Worm (Caenorhabditis elegans): ENCODE measurements around the gene mdf-2.

The mdf-2 gene

ce11 chrIV:2656400-2657139, 15.6 kb upstream of the mdf-2 start:
- TF ChIP-seq unc-62 (GFP tag; optimal IDR thresholded peaks at IDR 0.05) = no peak

- TF ChIP-seq unc-62 (GFP tag; optimal IDR thresholded peaks at IDR 0.05) = no peak
Observed at ce11 chrIV:2654965-2655364, 14.0 kb upstream of the mdf-2 start.

DNA sequence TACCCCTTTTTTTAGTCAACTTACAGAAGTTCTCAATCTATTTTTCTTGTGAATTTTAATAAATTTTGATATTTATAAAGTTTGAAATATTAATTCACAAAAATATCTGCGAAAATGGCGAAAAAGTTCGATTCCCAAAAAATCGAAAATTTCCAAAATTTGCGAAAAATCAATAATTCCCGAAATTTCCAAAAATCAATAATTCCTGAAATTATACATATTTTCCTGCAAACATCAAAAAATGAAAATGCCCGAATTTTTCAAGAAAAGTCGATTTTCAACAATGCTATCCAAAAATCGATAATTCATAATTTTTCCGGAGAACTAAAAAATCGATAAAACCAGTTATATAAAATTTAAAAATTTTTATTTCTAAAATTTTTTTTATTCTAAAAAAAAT, 9.1 kb upstream of the mdf-2 start:
- TF ChIP-seq unc-62 (GFP tag; optimal IDR thresholded peaks at IDR 0.05) = no peak

DNA sequence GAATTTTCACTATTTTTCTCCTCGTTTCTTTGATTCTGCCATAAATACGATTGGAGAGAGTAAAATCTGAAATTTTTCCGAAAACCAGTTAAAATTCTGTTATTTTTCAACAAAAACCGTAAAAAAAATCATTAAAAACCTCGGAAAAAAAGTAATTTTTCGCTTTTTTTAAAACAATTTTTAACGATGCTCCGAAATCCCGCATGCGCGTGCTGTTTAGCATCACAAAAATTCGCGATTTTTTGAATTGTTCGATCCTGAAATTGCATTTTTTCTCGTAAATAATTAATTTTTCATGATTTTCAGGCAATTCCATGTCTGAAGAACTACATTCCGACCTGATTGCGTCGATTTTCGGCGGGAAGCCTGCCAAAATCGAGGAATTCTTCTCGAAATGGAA, 1.7 kb upstream of the mdf-2 start, which contains the start of gene ric-8:
Gene ric-8, plus strand, starts transcription at position 301 of the 400 bp plus-strand sequence.
- no peak for TF ChIP-seq unc-62 (GFP tag; optimal IDR thresholded peaks at IDR 0.05)

DNA sequence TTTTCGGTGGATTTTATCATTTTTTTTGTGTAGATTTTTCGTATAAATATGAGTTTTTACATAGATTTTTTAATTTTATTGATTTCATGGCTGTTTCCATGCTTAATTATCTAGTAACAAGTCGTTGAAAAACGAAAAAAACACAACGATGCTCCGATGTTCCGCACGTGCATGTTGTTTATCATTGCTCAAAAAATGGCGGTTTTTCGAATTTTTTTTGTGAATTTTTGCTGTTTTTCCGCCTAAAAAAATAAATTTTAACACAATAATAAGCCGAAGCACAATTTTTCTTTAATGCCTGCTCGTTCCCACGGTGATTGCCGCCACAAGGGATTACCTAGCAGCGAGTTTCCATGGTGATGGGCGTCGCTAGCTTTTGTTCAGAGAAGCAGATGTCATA, 1.1 kb upstream of the mdf-2 start:
- TF ChIP-seq unc-62 (GFP tag; optimal IDR thresholded peaks at IDR 0.05) = no peak

- no peak for TF ChIP-seq unc-62 (GFP tag; optimal IDR thresholded peaks at IDR 0.05)
Observed at ce11 chrIV:2639666-2640273, 1.2 kb downstream of the mdf-2 start.

DNA sequence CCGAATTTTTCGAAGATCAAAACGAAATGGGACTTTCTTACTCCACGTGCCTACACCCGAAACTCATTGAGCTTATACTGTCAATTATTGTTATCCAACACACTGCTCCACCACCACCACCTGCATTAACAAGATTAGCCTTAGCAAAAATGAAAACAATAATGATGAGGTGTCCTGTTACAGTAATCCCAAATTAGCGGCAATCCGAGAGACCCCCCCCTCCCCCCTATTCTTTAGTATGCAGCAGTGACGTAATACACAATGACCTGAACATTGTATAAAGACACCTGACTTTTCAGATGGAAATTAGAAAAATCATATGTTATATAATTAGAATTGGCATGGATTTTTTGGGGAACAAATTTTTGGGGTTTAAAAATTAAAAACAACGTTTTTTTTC, 5.9 kb downstream of the mdf-2 start:
- no peak for TF ChIP-seq unc-62 (GFP tag; optimal IDR thresholded peaks at IDR 0.05)

ce11 chrIV:2630145-2630544, 10.8 kb downstream of the mdf-2 start:
- no peak for TF ChIP-seq unc-62 (GFP tag; optimal IDR thresholded peaks at IDR 0.05)

ce11 chrIV:2628171-2628570, 12.8 kb downstream of the mdf-2 start, which contains the start of gene ngn-1:
TSS of gene ngn-1 (minus strand) at chrIV:2628271.
- no peak for TF ChIP-seq unc-62 (GFP tag; optimal IDR thresholded peaks at IDR 0.05)

DNA sequence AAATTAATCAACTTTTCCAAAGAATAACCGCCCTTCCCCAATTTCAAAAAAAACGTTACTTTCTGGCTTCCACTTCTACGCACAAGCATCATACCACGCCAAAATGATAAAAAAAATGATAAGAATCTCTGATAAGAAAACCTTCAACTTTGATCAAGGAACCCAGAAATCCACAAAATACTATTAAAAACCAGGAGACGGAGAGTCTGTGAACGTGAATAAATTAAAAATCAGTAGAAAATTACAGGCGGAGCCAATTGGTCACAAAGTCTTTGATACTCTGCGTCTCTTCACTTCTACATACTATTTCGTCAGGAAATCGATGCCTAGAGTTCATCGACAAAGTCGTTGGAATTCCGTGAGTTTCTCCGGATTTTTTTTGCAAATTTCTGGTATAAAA, 22.3 kb downstream of the mdf-2 start, which contains the start of gene smf-3:
Gene smf-3, plus strand, starts transcription at position 259 of the 400 bp plus-strand sequence.
- TF ChIP-seq unc-62 (GFP tag; optimal IDR thresholded peaks at IDR 0.05) = no peak

ce11 chrIV:2616853-2617252, 24.1 kb downstream of the mdf-2 start:
- no peak for TF ChIP-seq unc-62 (GFP tag; optimal IDR thresholded peaks at IDR 0.05)

ce11 chrIV:2613754-2614244, 27.1 kb downstream of the mdf-2 start, which contains the start of gene daao-1:
TSS of gene daao-1 (plus strand) at chrIV:2614194.
- TF ChIP-seq unc-62 (GFP tag; optimal IDR thresholded peaks at IDR 0.05) = no peak

ce11 chrIV:2613011-2613503, 27.9 kb downstream of the mdf-2 start, which contains the start of gene Y69A2AR.28:
TSS of gene Y69A2AR.28 (minus strand) at chrIV:2613061.
- no peak for TF ChIP-seq unc-62 (GFP tag; optimal IDR thresholded peaks at IDR 0.05)

- no peak for TF ChIP-seq unc-62 (GFP tag; optimal IDR thresholded peaks at IDR 0.05)
Observed at ce11 chrIV:2610974-2611373, 30.0 kb downstream of the mdf-2 start.

- no peak for TF ChIP-seq unc-62 (GFP tag; optimal IDR thresholded peaks at IDR 0.05)
Observed at ce11 chrIV:2610409-2610808, 30.5 kb downstream of the mdf-2 start, which contains the start of gene Y69A2AR.32. TSS of gene Y69A2AR.32 (plus strand) at chrIV:2610436.

DNA sequence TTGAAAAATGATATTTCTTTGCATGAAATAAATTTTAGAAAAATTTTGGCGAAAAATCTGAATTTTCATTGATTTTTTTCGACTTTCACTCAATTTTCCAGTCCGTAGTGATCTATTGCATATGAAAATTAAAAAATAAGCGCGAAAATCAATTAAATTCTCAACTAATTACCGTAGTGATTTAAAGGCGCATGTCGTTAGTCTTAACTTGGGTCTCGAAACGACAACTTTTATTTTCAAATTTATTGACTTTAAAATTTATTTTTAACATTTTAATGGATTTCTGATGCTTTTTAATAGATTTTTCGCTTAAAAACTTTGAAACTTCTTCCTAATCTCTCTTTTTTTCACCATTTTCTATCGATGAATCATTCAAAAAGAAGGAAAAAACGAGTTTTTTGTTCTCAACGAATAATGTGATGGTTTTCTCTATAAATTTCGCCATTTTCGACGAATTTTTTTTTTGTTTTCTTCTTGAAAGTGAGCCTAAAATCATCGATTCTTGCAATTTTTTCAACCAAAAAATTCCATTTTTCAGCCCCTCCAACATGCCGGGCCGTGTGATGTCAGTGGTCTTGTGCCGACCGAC, 33.3 kb downstream of the mdf-2 start, which contains the start of gene vamp-7:
Gene vamp-7, plus strand, starts transcription at position 539 of the 589 bp plus-strand sequence.
- TF ChIP-seq unc-62 (GFP tag; optimal IDR thresholded peaks at IDR 0.05) = no peak

Measured in whole organism, dauer.